Worm (Caenorhabditis elegans) whole organism, L1 larva: ENCODE measurements around the gene F43E2.6.

ENCODE experiments used
- C04F5.9 ChIP-seq: sonication (generic microtip); optimal IDR thresholded peaks from 2 replicates; lab custom pipeline; 2016; ENCODE audit warnings: missing genetic modification characterization, missing compliant biosample characterization
- F16B12.6 ChIP-seq: fragments of 150-350 bp; optimal IDR thresholded peaks from 2 replicates; lab custom pipeline; 2014; ENCODE audit warnings: missing biosample characterization, missing genetic modification characterization
- Y116A8C.19 ChIP-seq: sonication (generic microtip); optimal IDR thresholded peaks from 2 replicates; lab custom pipeline; 2016; ENCODE audit warnings: missing compliant biosample characterization, missing genetic modification characterization, borderline replicate concordance
- alr-1 ChIP-seq: fragments of 200-800 bp; sonication (Bioruptor generic); optimal IDR thresholded peaks from 2 replicates; lab custom pipeline; 2018; ENCODE audit warnings: borderline replicate concordance, mild to moderate bottlenecking, missing genetic modification characterization, missing compliant biosample characterization
- aly-2 ChIP-seq: fragments of 150-350 bp; optimal IDR thresholded peaks from 2 replicates; lab custom pipeline; 2014; ENCODE audit warnings: missing biosample characterization, missing genetic modification characterization
- ama-1 ChIP-seq: fragments of 150-350 bp; optimal IDR thresholded peaks from 2 replicates; lab custom pipeline; 2014
- blmp-1 ChIP-seq: fragments of 150-350 bp; optimal IDR thresholded peaks from 2 replicates; lab custom pipeline; 2014; ENCODE audit warnings: missing biosample characterization, missing genetic modification characterization
- ceh-88 ChIP-seq: fragments of 200-800 bp; sonication (Bioruptor generic); IDR thresholded peaks from 2 replicates; pipeline ENCODE4 v1.3.6; 2022; ENCODE audit warnings: missing genetic modification characterization, missing compliant biosample characterization
- ceh-90 ChIP-seq: sonication (generic microtip); optimal IDR thresholded peaks from 2 replicates; lab custom pipeline; 2016; ENCODE audit warnings: missing genetic modification characterization, missing compliant biosample characterization
- dpl-1 ChIP-seq, 3 experiments: fragments of 150-350 bp in 2 of 3; sonication (generic microtip) in 1 of 3; optimal IDR thresholded peaks; 2 replicates each; lab custom pipeline; 2014 to 2017; ENCODE audit warnings: missing biosample characterization in 3 of 3, missing genetic modification characterization in 3 of 3, missing genetic modification reagents in 3 of 3
- dsc-1 ChIP-seq: sonication (generic microtip); optimal IDR thresholded peaks from 2 replicates; lab custom pipeline; 2016; ENCODE audit warnings: mild to moderate bottlenecking, missing genetic modification characterization, missing compliant biosample characterization
- efl-1 ChIP-seq, 4 experiments: fragments of 150-350 bp; optimal IDR thresholded peaks in 3 of 4; peaks in 1 of 4; 1 replicate in 1 of 4; 2 replicates in 3 of 4; lab custom pipeline; 2014; ENCODE audit warnings: missing biosample characterization in 2 of 4, missing genetic modification characterization in 2 of 4, missing genetic modification reagents in 2 of 4
- egl-13 ChIP-seq: sonication (generic microtip); optimal IDR thresholded peaks from 2 replicates; lab custom pipeline; 2016; ENCODE audit warnings: missing genotype, missing genetic modification reagents, missing genetic modification characterization, missing compliant biosample characterization
- egl-27 ChIP-seq, 2 experiments: fragments of 150-350 bp in 1 of 2; sonication (generic microtip); optimal IDR thresholded peaks; 3 replicates each; lab custom pipeline; 2017 to 2018; ENCODE audit warnings: missing biosample characterization in 2 of 2, missing genetic modification characterization in 2 of 2, missing genetic modification reagents in 2 of 2
- elt-2 ChIP-seq: sonication (generic microtip); optimal IDR thresholded peaks from 2 replicates; lab custom pipeline; 2016; ENCODE audit warnings: missing genetic modification characterization, mild to moderate bottlenecking, inconsistent platforms, missing compliant biosample characterization, missing genetic modification reagents
- elt-3 ChIP-seq, 6 experiments: fragments of 150-350 bp in 1 of 6; sonication (generic microtip); optimal IDR thresholded peaks; 2 replicates each; lab custom pipeline; 2017 to 2018; ENCODE audit warnings: missing biosample characterization in 6 of 6, missing genetic modification characterization in 6 of 6, inconsistent platforms in 1 of 6
- ets-5 ChIP-seq: fragments of 200-800 bp; sonication (Bioruptor generic); IDR thresholded peaks from 2 replicates; pipeline ENCODE4 v1.3.6; 2022; ENCODE audit warnings: missing genetic modification characterization, missing compliant biosample characterization
- fkh-10 ChIP-seq: sonication (generic microtip); optimal IDR thresholded peaks from 2 replicates; lab custom pipeline; 2017; ENCODE audit warnings: missing biosample characterization, missing genetic modification reagents, missing genetic modification characterization
- fkh-8 ChIP-seq: sonication (generic microtip); optimal IDR thresholded peaks from 2 replicates; lab custom pipeline; 2016; ENCODE audit warnings: mild to moderate bottlenecking, missing genetic modification characterization, missing compliant biosample characterization
- hlh-17 ChIP-seq: fragments of 200-800 bp; sonication (Bioruptor generic); optimal IDR thresholded peaks from 2 replicates; lab custom pipeline; 2018; ENCODE audit warnings: missing genetic modification characterization, mild to moderate bottlenecking, missing compliant biosample characterization, moderate library complexity, borderline replicate concordance
- isw-1 ChIP-seq: fragments of 200-800 bp; sonication (Bioruptor generic); IDR thresholded peaks from 2 replicates; pipeline ENCODE4 v1.3.6; 2022; ENCODE audit warnings: missing genetic modification characterization, missing compliant biosample characterization
- jun-1 ChIP-seq: fragments of 150-350 bp; optimal IDR thresholded peaks from 2 replicates; lab custom pipeline; 2014; ENCODE audit warnings: missing biosample characterization, missing genetic modification reagents, missing genetic modification characterization
- lin-14 ChIP-seq: fragments of 200-800 bp; sonication (Bioruptor generic); optimal IDR thresholded peaks from 2 replicates; lab custom pipeline; 2018; ENCODE audit warnings: mild to moderate bottlenecking, missing genetic modification characterization, moderate library complexity, missing compliant biosample characterization
- lsy-2 ChIP-seq, 2 experiments: fragments of 150-350 bp; optimal IDR thresholded peaks; 2 replicates each; lab custom pipeline; 2014; ENCODE audit warnings: missing biosample characterization in 2 of 2, missing genetic modification characterization in 2 of 2
- mdl-1 ChIP-seq, 2 experiments: fragments of 150-350 bp; optimal IDR thresholded peaks; 2 replicates each; lab custom pipeline; 2014 to 2017; ENCODE audit warnings: missing biosample characterization in 2 of 2, missing genetic modification characterization in 2 of 2, inconsistent platforms in 1 of 2
- mef-2 ChIP-seq: fragments of 150-350 bp; optimal IDR thresholded peaks from 2 replicates; lab custom pipeline; 2014; ENCODE audit warnings: missing biosample characterization, missing genetic modification characterization
- nhr-19 ChIP-seq: fragments of 200-800 bp; sonication (Bioruptor generic); conservative IDR thresholded peaks from 2 replicates; pipeline ENCODE4 v1.3.6; 2022; ENCODE audit warnings: missing genetic modification characterization, missing compliant biosample characterization
- nhr-20 ChIP-seq: sonication (generic microtip); optimal IDR thresholded peaks from 2 replicates; lab custom pipeline; 2016; ENCODE audit warnings: mild to moderate bottlenecking, missing genetic modification characterization, missing compliant biosample characterization
- nhr-47 ChIP-seq: sonication (generic microtip); optimal IDR thresholded peaks from 2 replicates; lab custom pipeline; 2016; ENCODE audit warnings: mild to moderate bottlenecking, missing genetic modification characterization, moderate library complexity, missing compliant biosample characterization
- nhr-71 ChIP-seq: sonication (generic microtip); optimal IDR thresholded peaks from 2 replicates; lab custom pipeline; 2016; ENCODE audit warnings: mild to moderate bottlenecking, missing genetic modification characterization, moderate library complexity, missing compliant biosample characterization
- nhr-85 ChIP-seq: sonication (generic microtip); peaks from one replicate; lab custom pipeline; 2016; ENCODE audit warnings: missing genetic modification characterization, inconsistent platforms, missing compliant biosample characterization
- pqm-1 ChIP-seq: sonication (generic microtip); optimal IDR thresholded peaks from 3 replicates; lab custom pipeline; 2017; ENCODE audit warnings: missing biosample characterization, missing genetic modification characterization
- skn-1 ChIP-seq: fragments of 150-350 bp; optimal IDR thresholded peaks from 2 replicates; lab custom pipeline; 2014; ENCODE audit warnings: missing biosample characterization, missing genetic modification characterization
- unc-130 ChIP-seq: fragments of 150-350 bp; optimal IDR thresholded peaks from 2 replicates; lab custom pipeline; 2017; ENCODE audit warnings: missing biosample characterization, missing genetic modification characterization, inconsistent platforms
- unc-62 ChIP-seq: fragments of 150-350 bp; optimal IDR thresholded peaks from 2 replicates; lab custom pipeline; 2014; ENCODE audit warnings: missing biosample characterization, missing genetic modification reagents, missing genetic modification characterization
- xbp-1 ChIP-seq: sonication (generic microtip); optimal IDR thresholded peaks from 2 replicates; lab custom pipeline; 2016; ENCODE audit warnings: missing genetic modification characterization, missing compliant biosample characterization
- zip-4 ChIP-seq: fragments of 200-800 bp; sonication (Bioruptor generic); optimal IDR thresholded peaks from 2 replicates; lab custom pipeline; 2018; ENCODE audit warnings: mild to moderate bottlenecking, missing genetic modification characterization, moderate library complexity, missing compliant biosample characterization
- ztf-11 ChIP-seq, 2 experiments: sonication (generic microtip); optimal IDR thresholded peaks; 2 replicates each; lab custom pipeline; 2016 to 2017; ENCODE audit warnings: missing genetic modification characterization in 2 of 2, missing biosample characterization in 1 of 2, missing compliant biosample characterization in 1 of 2
- ztf-4 ChIP-seq: fragments of 150-350 bp; optimal IDR thresholded peaks from 2 replicates; lab custom pipeline; 2014; ENCODE audit warnings: missing biosample characterization, missing genetic modification characterization

F43E2.6 gene

ce11 chrII:7408192-7408591 lies 39.5 kb upstream of the F43E2.6 start, which contains the start of gene srd-55:
srd-55 (plus strand) TSS chrII:7408492.
- TF ChIP-seq ceh-88 (GFP tag; lab: Robert Waterston, UW) (no peak), jun-1 (no peak), fkh-8 (no peak), mdl-1 (tag; optimal IDR thresholded peaks at IDR 0.05; lab: Kevin White, UChicago) (no peak), C04F5.9 (tag; lab: Kevin White, UChicago) (no peak), dsc-1 (tag; lab: Kevin White, UChicago) (no peak), lsy-2 (tag; optimal IDR thresholded peaks at IDR 0.05; lab: Kevin White, UChicago) (no peak), pqm-1 (no peak), ztf-11 (tag; optimal IDR thresholded peaks at IDR 0.05; lab: Kevin White, UChicago) (no peak), aly-2 (no peak), blmp-1 (tag; lab: Kevin White, UChicago) (no peak), Y116A8C.19 (no peak), dpl-1 (GFP tag; optimal IDR thresholded peaks at IDR 0.05; lab: Kevin White, UChicago) (no peak), nhr-20 (tag; lab: Kevin White, UChicago) (no peak), nhr-71 (tag; lab: Kevin White, UChicago) (no peak), ets-5 (GFP tag; lab: Robert Waterston, UW) (no peak), efl-1 (optimal IDR thresholded peaks at IDR 0.05; lab: Kevin White, UChicago) (no peak), efl-1 (GFP tag; optimal IDR thresholded peaks at IDR 0.05 in 1 of 2; lab: Kevin White, UChicago) (no peak), fkh-10 (no peak), F16B12.6 (tag; lab: Kevin White, UChicago) (no peak)

ce11 chrII:7406438-7406837 lies 37.8 kb upstream of the F43E2.6 start:
- peak; percentile 67 for TF ChIP-seq blmp-1 (tag; lab: Kevin White, UChicago)
- no peak for TF ChIP-seq aly-2
- TF ChIP-seq ama-1 (lab: Kevin White, UChicago) = no peak
- TF ChIP-seq mef-2 (tag; lab: Kevin White, UChicago) = no peak
- TF ChIP-seq egl-27 (tag; optimal IDR thresholded peaks at IDR 0.05; lab: Kevin White, UChicago) = no peak

ce11 chrII:7405262-7405661 lies 36.6 kb upstream of the F43E2.6 start:
- TF ChIP-seq alr-1 = no peak
- peak in 1 of 2 experiments; percentile 16 for TF ChIP-seq lsy-2 (tag; optimal IDR thresholded peaks at IDR 0.05; lab: Kevin White, UChicago)
- no peak for TF ChIP-seq aly-2
- no peak for TF ChIP-seq F16B12.6 (tag; lab: Kevin White, UChicago)
- TF ChIP-seq nhr-19 = no peak
- TF ChIP-seq hlh-17 (GFP tag; lab: Kevin White, UChicago) = no peak
- peak; percentile 88 for TF ChIP-seq nhr-85
- no peak for TF ChIP-seq unc-130 (tag; lab: Kevin White, UChicago)
- no peak for TF ChIP-seq elt-2 (tag; lab: Kevin White, UChicago)
- no peak for TF ChIP-seq skn-1
- peak; percentile 75 for TF ChIP-seq lin-14 (GFP tag; lab: Kevin White, UChicago)
- no peak for TF ChIP-seq unc-62 (GFP tag; lab: Kevin White, UChicago)
- no peak for TF ChIP-seq ama-1 (lab: Kevin White, UChicago)
- TF ChIP-seq elt-3 (tag; optimal IDR thresholded peaks at IDR 0.05; lab: Kevin White, UChicago) = peak in 3 of 6 experiments; percentile 23 to 41 (median 40)
- TF ChIP-seq isw-1 = no peak
- TF ChIP-seq egl-13 (tag; lab: Kevin White, UChicago) = no peak
- TF ChIP-seq C04F5.9 (tag; lab: Kevin White, UChicago) = no peak
- TF ChIP-seq ztf-4 = no peak
- no peak for TF ChIP-seq nhr-47 (tag; lab: Kevin White, UChicago)
- TF ChIP-seq nhr-20 (tag; lab: Kevin White, UChicago) = no peak
- TF ChIP-seq nhr-71 (tag; lab: Kevin White, UChicago) = no peak
- peak; percentile 100 for TF ChIP-seq blmp-1 (tag; lab: Kevin White, UChicago)
- no peak for TF ChIP-seq xbp-1 (tag; lab: Kevin White, UChicago)
- no peak for TF ChIP-seq ceh-90 (tag; lab: Kevin White, UChicago)
- TF ChIP-seq zip-4 (GFP tag; lab: Kevin White, UChicago) = no peak
